Worm (Caenorhabditis elegans): ENCODE results near the gene T19D12.4.

DNA sequence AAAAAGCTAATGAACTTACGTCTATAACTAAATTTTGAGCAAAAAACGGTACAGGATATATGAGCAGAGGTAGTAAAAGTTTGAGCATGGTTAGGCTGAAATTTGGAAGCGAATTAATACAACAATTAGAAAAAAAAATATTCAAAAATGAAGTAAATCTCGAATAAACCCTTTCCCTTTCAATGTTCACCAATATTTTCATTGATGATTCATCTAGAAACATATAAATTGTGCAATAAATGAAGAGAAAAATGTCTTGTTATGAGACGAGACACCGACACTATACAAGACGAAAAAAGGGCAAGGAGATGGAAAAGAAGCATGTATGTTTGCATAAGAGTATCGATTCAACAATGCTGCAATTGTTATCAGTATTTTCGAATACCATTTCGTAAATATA, 5.6 kb upstream of the T19D12.4 start, which contains the start of gene F54H5.14:
- TF ChIP-seq nhr-12 (tag; optimal IDR thresholded peaks at IDR 0.05), result no peak
- TF ChIP-seq unc-62 (GFP tag; optimal IDR thresholded peaks at IDR 0.05), result no peak
- no peak for TF ChIP-seq flh-1 (GFP tag; optimal IDR thresholded peaks at IDR 0.05)
- TF ChIP-seq sptf-1 (tag; optimal IDR thresholded peaks at IDR 0.05), result no peak
- no peak for TF ChIP-seq lin-13 (tag; optimal IDR thresholded peaks at IDR 0.05)
- TF ChIP-seq nhr-76 (tag; optimal IDR thresholded peaks at IDR 0.05), result no peak
- TF ChIP-seq nhr-237 (tag; optimal IDR thresholded peaks at IDR 0.05), result no peak
